Fruit fly (Drosophila melanogaster) whole organism, pupa: ENCODE data around the gene mxc.

Experiments
- CG10348 ChIP-seq: fragments of 200-800 bp; sonication (Bioruptor generic); IDR thresholded peaks from 2 replicates; pipeline ENCODE4 v1.3.6; 2022; ENCODE audit warnings: missing biosample characterization, missing genetic modification characterization
- CG12605 ChIP-seq: fragments of 200-800 bp; sonication (Bioruptor generic); IDR thresholded peaks from 2 replicates; pipeline ENCODE4 v1.3.6; 2022; ENCODE audit warnings: missing biosample characterization, missing genetic modification characterization
- CG13204 ChIP-seq: fragments of 200-800 bp; sonication (Bioruptor generic); optimal IDR thresholded peaks from 2 replicates; lab custom pipeline; 2018; ENCODE audit warnings: missing biosample characterization, mild to moderate bottlenecking, missing genetic modification characterization, moderate library complexity
- CG14655 ChIP-seq: fragments of 200-800 bp; sonication (Bioruptor generic); optimal IDR thresholded peaks from 3 replicates; lab custom pipeline; 2017; ENCODE audit warnings: mild to moderate bottlenecking, missing biosample characterization, missing genetic modification reagents, missing genetic modification characterization
- CG15710 ChIP-seq: fragments of 200-800 bp; sonication (Bioruptor generic); optimal IDR thresholded peaks from 2 replicates; lab custom pipeline; 2018; ENCODE audit warnings: missing biosample characterization, mild to moderate bottlenecking, missing genetic modification characterization, moderate library complexity
- CG17806 ChIP-seq: fragments of 200-800 bp; sonication (Bioruptor generic); optimal IDR thresholded peaks from 2 replicates; lab custom pipeline; 2018; ENCODE audit warnings: missing biosample characterization, mild to moderate bottlenecking, missing genetic modification characterization, moderate library complexity
- CG32121 ChIP-seq: fragments of 200-800 bp; sonication (Bioruptor generic); IDR thresholded peaks from 2 replicates; pipeline ENCODE4 v1.3.6; 2022; ENCODE audit warnings: missing biosample characterization, missing genetic modification characterization
- CG34367 ChIP-seq: fragments of 200-800 bp; sonication (Bioruptor generic); optimal IDR thresholded peaks from 2 replicates; lab custom pipeline; 2018; ENCODE audit warnings: missing biosample characterization, mild to moderate bottlenecking, missing genetic modification characterization
- CG4496 ChIP-seq: fragments of 200-800 bp; sonication (Bioruptor generic); IDR thresholded peaks from 3 replicates; pipeline ENCODE4 v1.3.6; 2022; ENCODE audit warnings: missing biosample characterization, missing genetic modification characterization
- CG8159 ChIP-seq: fragments of 200-800 bp; sonication (Bioruptor generic); optimal IDR thresholded peaks from 3 replicates; lab custom pipeline; 2018; ENCODE audit warnings: missing biosample characterization, mild to moderate bottlenecking, missing genetic modification characterization, moderate library complexity
- CG8301 ChIP-seq: fragments of 200-800 bp; sonication (Bioruptor generic); optimal IDR thresholded peaks from 2 replicates; lab custom pipeline; 2018; ENCODE audit warnings: missing biosample characterization, mild to moderate bottlenecking, missing genetic modification characterization
- CG9948 ChIP-seq: fragments of 200-800 bp; sonication (Bioruptor generic); optimal IDR thresholded peaks from 2 replicates; lab custom pipeline; 2018; ENCODE audit warnings: missing biosample characterization, mild to moderate bottlenecking, missing genetic modification characterization, moderate library complexity
- D1 ChIP-seq: fragments of 200-800 bp; sonication (Bioruptor generic); optimal IDR thresholded peaks from 2 replicates; lab custom pipeline; 2018; ENCODE audit warnings: missing biosample characterization, mild to moderate bottlenecking, missing genetic modification characterization, moderate library complexity
- EcR ChIP-seq: fragments of 200-800 bp; sonication (Bioruptor generic); optimal IDR thresholded peaks from 3 replicates; lab custom pipeline; 2019; ENCODE audit warnings: missing biosample characterization, missing genetic modification characterization, mild to moderate bottlenecking, moderate library complexity, missing genetic modification reagents
- Ets98B ChIP-seq: fragments of 200-800 bp; sonication (Bioruptor generic); IDR thresholded peaks from 2 replicates; pipeline ENCODE4 v1.3.6; 2022; ENCODE audit warnings: missing biosample characterization, missing genetic modification characterization
- Pif1A ChIP-seq: fragments of 200-800 bp; sonication (Bioruptor generic); optimal IDR thresholded peaks from 3 replicates; lab custom pipeline; 2016; ENCODE audit warnings: missing biosample characterization, missing genetic modification characterization
- Pif1B ChIP-seq: fragments of 200-800 bp; sonication (Bioruptor generic); optimal IDR thresholded peaks from 3 replicates; lab custom pipeline; 2016; ENCODE audit warnings: missing biosample characterization, missing genetic modification characterization
- Snoo ChIP-seq: fragments of 200-800 bp; sonication (Bioruptor generic); optimal IDR thresholded peaks from 3 replicates; lab custom pipeline; 2017; ENCODE audit warnings: missing biosample characterization, mild to moderate bottlenecking, missing genetic modification characterization, inconsistent platforms
- fd96Ca ChIP-seq: fragments of 200-800 bp; sonication (Bioruptor generic); IDR thresholded peaks from 3 replicates; pipeline ENCODE4 v1.3.6; 2022; ENCODE audit warnings: missing biosample characterization, missing genetic modification characterization
- gl ChIP-seq: fragments of 200-800 bp; sonication (Bioruptor generic); optimal IDR thresholded peaks from 2 replicates; lab custom pipeline; 2018; ENCODE audit warnings: missing biosample characterization, mild to moderate bottlenecking, missing genetic modification characterization
- rn ChIP-seq: fragments of 200-800 bp; sonication (Bioruptor generic); IDR thresholded peaks from 2 replicates; pipeline ENCODE4 v1.3.6; 2022; ENCODE audit warnings: missing biosample characterization, missing genetic modification characterization

The mxc gene

DNA sequence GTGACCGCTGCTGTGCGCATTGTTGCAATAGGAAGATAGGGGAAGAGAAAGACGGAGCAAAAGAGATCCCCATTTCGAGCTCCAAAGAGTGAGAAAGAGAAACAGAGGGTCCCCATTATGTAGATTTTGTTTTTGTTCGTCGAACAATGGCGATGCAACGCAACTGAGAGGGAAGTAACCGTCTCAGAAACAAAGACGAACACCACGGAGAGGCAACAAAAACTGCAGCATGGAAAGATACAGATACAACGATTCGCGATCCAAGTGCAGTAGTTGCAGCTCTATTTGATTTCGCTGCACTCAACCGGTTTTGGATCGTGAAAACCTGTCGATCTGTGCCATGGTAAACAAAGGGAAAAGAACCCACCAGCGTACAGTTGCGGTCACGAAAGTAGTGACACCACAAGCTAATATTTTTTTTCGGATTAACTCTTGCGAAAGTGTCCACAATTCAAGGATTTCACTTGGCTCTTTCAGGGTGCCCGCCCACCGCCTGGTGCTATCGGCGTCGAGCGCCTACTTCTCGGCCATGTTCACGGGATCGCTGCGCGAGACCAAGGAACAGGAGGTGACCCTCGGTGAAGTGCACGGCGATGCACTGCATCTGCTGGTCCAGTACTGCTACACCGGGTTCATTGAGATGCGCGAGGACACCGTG, 8.9 kb upstream of the mxc start:
- TF ChIP-seq CG34367 (tag; lab: Kevin White, UChicago), result peak; percentile 0
- no peak for TF ChIP-seq CG8301 (tag; lab: Kevin White, UChicago)
- TF ChIP-seq gl, result no peak
- no peak for TF ChIP-seq CG13204 (GFP tag; lab: Kevin White, UChicago)
- peak; percentile 40; the same call in 1 of the 2 replicates for TF ChIP-seq Ets98B
- TF ChIP-seq EcR (GFP tag; lab: Kevin White, UChicago), result peak; percentile 60
- no peak for TF ChIP-seq Pif1B (GFP tag; lab: Kevin White, UChicago)
- peak; percentile 18 for TF ChIP-seq CG9948 (tag; lab: Kevin White, UChicago)
- TF ChIP-seq CG4496 (GFP tag; lab: Robert Waterston, UW), result peak; percentile 65
- TF ChIP-seq CG12605, result peak; percentile 34
- peak; percentile 55; the same call in 1 of the 3 replicates for TF ChIP-seq fd96Ca (GFP tag; lab: Robert Waterston, UW)
- TF ChIP-seq CG32121 (GFP tag; lab: Robert Waterston, UW), result peak; percentile 49; the same call in 1 of the 2 replicates

DNA sequence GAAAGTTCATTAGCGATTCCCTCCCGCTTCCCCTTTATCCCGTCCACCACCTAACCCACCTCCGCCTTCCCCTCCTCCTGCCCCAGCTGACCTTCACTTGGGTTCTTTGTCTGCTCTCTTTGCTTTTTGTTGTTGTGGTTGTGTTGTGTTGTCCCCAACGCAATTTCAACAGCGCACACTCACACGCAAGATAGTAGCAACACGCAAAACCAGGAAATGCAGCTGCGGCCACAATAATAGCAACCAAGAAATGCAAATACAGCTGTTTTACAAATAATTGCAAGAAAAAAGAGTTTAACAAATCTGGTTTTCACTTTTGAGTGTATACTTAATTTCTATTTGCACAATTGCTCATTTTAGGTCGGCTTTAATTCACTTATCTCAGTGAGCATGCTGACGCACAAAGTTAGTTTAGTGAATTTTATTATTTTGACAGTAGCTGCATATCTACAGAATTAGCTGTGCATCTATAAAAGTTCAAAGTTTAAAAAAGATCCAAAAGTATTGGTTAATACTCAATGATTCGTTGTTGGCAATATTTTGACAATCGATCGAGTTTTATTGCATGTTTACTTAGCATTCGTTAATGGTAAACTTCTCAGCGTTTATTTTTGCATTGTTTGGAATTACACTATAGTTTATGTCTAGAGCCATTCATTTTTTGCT, 8.1 kb upstream of the mxc start:
- TF ChIP-seq CG10348 (no peak), Ets98B (peak; percentile 63), CG13204 (GFP tag; lab: Kevin White, UChicago) (no peak), Pif1A (peak; percentile 60), Pif1B (GFP tag; lab: Kevin White, UChicago) (no peak), CG9948 (tag; lab: Kevin White, UChicago) (peak; percentile 13), CG15710 (tag; lab: Kevin White, UChicago) (peak; percentile 43), CG4496 (GFP tag; lab: Robert Waterston, UW) (peak; percentile 72), CG8301 (tag; lab: Kevin White, UChicago) (peak; percentile 51), CG32121 (GFP tag; lab: Robert Waterston, UW) (peak; percentile 77), D1 (tag; lab: Kevin White, UChicago) (no peak), CG12605 (peak; percentile 56; the same call in 1 of the 2 replicates), CG17806 (tag; lab: Kevin White, UChicago) (peak; percentile 48), CG8159 (tag; lab: Kevin White, UChicago) (peak; percentile 63), CG34367 (tag; lab: Kevin White, UChicago) (peak; percentile 55), gl (peak; percentile 6), CG14655 (GFP tag; lab: Kevin White, UChicago) (peak; percentile 64), rn (0 out of 2 replicates have a peak, but pooled peaks have one; percentile 21), fd96Ca (GFP tag; lab: Robert Waterston, UW) (peak; percentile 76), EcR (GFP tag; lab: Kevin White, UChicago) (peak; percentile 79), Snoo (tag; lab: Kevin White, UChicago) (no peak)

DNA sequence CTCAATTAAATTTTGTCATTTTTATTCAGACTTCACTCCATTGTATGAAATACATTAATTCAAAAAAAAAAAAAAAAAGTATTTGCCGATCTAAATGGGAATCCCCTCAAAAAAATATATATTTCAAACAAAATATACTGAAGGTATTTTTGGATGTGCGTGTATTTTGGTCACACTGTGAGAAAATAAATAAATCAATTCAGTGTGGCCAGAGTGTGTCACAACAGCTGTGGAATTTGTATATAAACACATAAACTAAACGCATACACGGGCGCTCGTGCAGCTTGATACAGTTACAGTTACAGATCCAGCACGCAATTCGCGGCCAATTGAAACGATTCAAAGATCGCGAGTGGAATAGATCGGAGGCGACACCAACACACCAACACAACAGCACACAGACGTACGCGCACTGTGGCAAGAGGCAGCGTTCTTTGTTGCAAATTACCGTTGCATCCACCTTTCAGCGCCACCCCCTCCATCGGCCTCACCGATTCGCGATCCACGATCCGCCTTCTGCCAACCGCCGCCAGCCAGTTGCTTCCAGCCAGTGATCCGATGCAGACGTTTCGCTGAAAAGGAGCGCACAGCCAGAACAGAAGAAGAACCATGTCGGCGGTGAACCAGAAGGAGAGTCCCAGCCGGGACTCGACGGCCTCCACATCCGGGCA, 7.0 kb upstream of the mxc start, which contains the start of gene CG17754:
TSS of gene CG17754 (plus strand) at position 260 of the 671 bp plus-strand sequence.
- TF ChIP-seq CG12605 (no peak), CG4496 (GFP tag; lab: Robert Waterston, UW) (peak; percentile 61), fd96Ca (GFP tag; lab: Robert Waterston, UW) (0 out of 3 replicates have a peak, but pooled peaks have one; percentile 41), rn (no peak), CG34367 (tag; lab: Kevin White, UChicago) (no peak)

DNA sequence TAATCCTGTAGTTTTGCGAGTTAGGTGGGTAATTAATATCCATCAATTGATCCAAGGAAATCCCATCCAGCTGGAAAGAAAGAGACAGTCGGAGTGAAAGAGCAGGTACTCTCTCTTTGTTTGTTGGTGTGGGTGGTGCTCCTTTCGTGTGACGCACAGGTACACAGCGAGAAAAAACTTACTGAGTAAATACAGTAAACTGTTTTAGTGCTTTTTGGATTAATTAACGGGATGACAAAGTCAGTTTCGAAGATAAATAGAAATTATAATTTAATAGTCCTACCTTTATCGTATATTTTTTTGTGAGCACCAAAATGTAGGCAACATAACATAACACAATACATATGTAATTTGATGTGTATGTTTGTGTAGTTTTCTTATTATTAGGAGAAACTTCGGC, 4.8 kb upstream of the mxc start:
- peak; percentile 53 for TF ChIP-seq CG17806 (tag; lab: Kevin White, UChicago)
- peak; percentile 65; the same call in 2 of the 3 replicates for TF ChIP-seq CG4496 (GFP tag; lab: Robert Waterston, UW)
- TF ChIP-seq CG13204 (GFP tag; lab: Kevin White, UChicago), result no peak
- peak; percentile 52 for TF ChIP-seq CG15710 (tag; lab: Kevin White, UChicago)
- peak; percentile 64 for TF ChIP-seq CG12605
- TF ChIP-seq CG32121 (GFP tag; lab: Robert Waterston, UW), result no peak
- TF ChIP-seq rn, result no peak
- TF ChIP-seq fd96Ca (GFP tag; lab: Robert Waterston, UW), result no peak
- peak; percentile 29 for TF ChIP-seq Pif1B (GFP tag; lab: Kevin White, UChicago)
- no peak for TF ChIP-seq gl
- peak; percentile 58 for TF ChIP-seq CG8301 (tag; lab: Kevin White, UChicago)
- TF ChIP-seq Snoo (tag; lab: Kevin White, UChicago), result no peak
- TF ChIP-seq CG10348, result no peak
- TF ChIP-seq CG14655 (GFP tag; lab: Kevin White, UChicago), result no peak
- TF ChIP-seq Ets98B, result peak; percentile 33; the same call in 1 of the 2 replicates
- no peak for TF ChIP-seq D1 (tag; lab: Kevin White, UChicago)
- peak; percentile 36 for TF ChIP-seq CG34367 (tag; lab: Kevin White, UChicago)
- no peak for TF ChIP-seq Pif1A
- peak; percentile 31 for TF ChIP-seq CG9948 (tag; lab: Kevin White, UChicago)
- TF ChIP-seq EcR (GFP tag; lab: Kevin White, UChicago), result no peak
- TF ChIP-seq CG8159 (tag; lab: Kevin White, UChicago), result peak; percentile 58
